Worm (Caenorhabditis elegans) whole organism, L3 larva: Measurements from ENCODE around the gene nhr-111.

ENCODE experiments used
- mdl-1 ChIP-seq: fragments of 150-350 bp; optimal IDR thresholded peaks from 2 replicates; lab custom pipeline; 2014; ENCODE audit warnings: missing biosample characterization, missing genetic modification characterization
- nhr-11 ChIP-seq: fragments of 150-350 bp; optimal IDR thresholded peaks from 2 replicates; lab custom pipeline; 2014; ENCODE audit warnings: missing biosample characterization, missing genetic modification characterization
- nhr-76 ChIP-seq: fragments of 150-350 bp; sonication (generic microtip); optimal IDR thresholded peaks from 5 replicates; lab custom pipeline; 2014; ENCODE audit warnings: missing biosample characterization, missing genetic modification characterization
- nhr-77 ChIP-seq: fragments of 150-350 bp; optimal IDR thresholded peaks from 2 replicates; lab custom pipeline; 2014; ENCODE audit warnings: missing biosample characterization, missing genetic modification characterization
- pqm-1 ChIP-seq: fragments of 150-350 bp; optimal IDR thresholded peaks from 2 replicates; lab custom pipeline; 2017; ENCODE audit warnings: missing biosample characterization, missing genetic modification characterization, inconsistent platforms
- ztf-11 ChIP-seq: fragments of 150-350 bp; optimal IDR thresholded peaks from 2 replicates; lab custom pipeline; 2014; ENCODE audit warnings: missing biosample characterization, missing genetic modification characterization
- ztf-4 ChIP-seq: fragments of 150-350 bp; optimal IDR thresholded peaks from 2 replicates; lab custom pipeline; 2014; ENCODE audit warnings: missing biosample characterization, missing genetic modification characterization

ce11 chrV:16094284-16094683 lies 30.4 kb downstream of the nhr-111 start, which contains the start of gene F22B8.7:
- TF ChIP-seq nhr-76 (tag; lab: Kevin White, UChicago) = no peak
- TF ChIP-seq mdl-1 (tag; lab: Kevin White, UChicago) = no peak
- no peak for TF ChIP-seq ztf-4 (tag; lab: Kevin White, UChicago)
- no peak for TF ChIP-seq nhr-77
- no peak for TF ChIP-seq pqm-1 (tag; lab: Kevin White, UChicago)
- TF ChIP-seq nhr-11 (tag; lab: Kevin White, UChicago) = no peak
- no peak for TF ChIP-seq ztf-11 (tag; lab: Kevin White, UChicago)
